Fruit fly (Drosophila melanogaster) whole organism, embryonic: ENCODE results near the gene unk.
A peak's percentile ranks its signal among the peaks of the same experiment; 100 is the strongest.

Experiments used
- ATbp ChIP-seq: fragments of 200-800 bp; sonication (Bioruptor generic); optimal IDR thresholded peaks from 2 replicates; lab custom pipeline; 2017; ENCODE audit warnings: missing biosample characterization, mild to moderate bottlenecking, missing genetic modification characterization, missing genetic modification reagents
- CG11093 ChIP-seq: fragments of 200-800 bp; sonication (Bioruptor generic); IDR thresholded peaks from 3 replicates; pipeline ENCODE4 v1.3.6; 2022; ENCODE audit warnings: missing biosample characterization, missing genetic modification characterization
- CG11560 ChIP-seq: fragments of 200-800 bp; sonication (Bioruptor generic); IDR thresholded peaks from 3 replicates; pipeline ENCODE4 v1.3.6; 2022; ENCODE audit warnings: missing biosample characterization, missing genetic modification characterization
- CG12104 ChIP-seq: fragments of 200-800 bp; sonication (Bioruptor generic); optimal IDR thresholded peaks from 3 replicates; lab custom pipeline; 2016; ENCODE audit warnings: missing biosample characterization, missing genetic modification characterization
- CG12659 ChIP-seq: fragments of 200-800 bp; sonication (Bioruptor generic); optimal IDR thresholded peaks from 3 replicates; lab custom pipeline; 2017; ENCODE audit warnings: mild to moderate bottlenecking, missing biosample characterization, missing genetic modification reagents, missing genetic modification characterization
- CG14965 ChIP-seq: fragments of 200-800 bp; sonication (Bioruptor generic); optimal IDR thresholded peaks from 2 replicates; lab custom pipeline; 2016; ENCODE audit warnings: missing biosample characterization, missing genetic modification characterization, borderline replicate concordance
- CG15011 ChIP-seq: fragments of 200-800 bp; sonication (Bioruptor generic); optimal IDR thresholded peaks from 3 replicates; lab custom pipeline; 2018; ENCODE audit warnings: missing biosample characterization, mild to moderate bottlenecking, missing genetic modification characterization
- CG1602 ChIP-seq: fragments of 200-800 bp; sonication (Bioruptor generic); optimal IDR thresholded peaks from 3 replicates; lab custom pipeline; 2016; ENCODE audit warnings: missing biosample characterization, missing genetic modification characterization
- CG1603 ChIP-seq: fragments of 200-800 bp; sonication (Bioruptor generic); optimal IDR thresholded peaks from 2 replicates; lab custom pipeline; 2019; ENCODE audit warnings: missing biosample characterization, mild to moderate bottlenecking, missing genetic modification characterization, moderate library complexity
- CG17186 ChIP-seq: fragments of 200-800 bp; sonication (Bioruptor generic); optimal IDR thresholded peaks from 3 replicates; lab custom pipeline; 2017; ENCODE audit warnings: missing biosample characterization, missing genetic modification reagents, missing genetic modification characterization
- CG17802 ChIP-seq: fragments of 200-800 bp; sonication (Bioruptor generic); optimal IDR thresholded peaks from 2 replicates; lab custom pipeline; 2018; ENCODE audit warnings: missing biosample characterization, mild to moderate bottlenecking, missing genetic modification characterization, moderate library complexity
- CG18011 ChIP-seq: fragments of 200-800 bp; sonication (Bioruptor generic); optimal IDR thresholded peaks from 2 replicates; lab custom pipeline; 2017; ENCODE audit warnings: missing biosample characterization, missing genetic modification characterization, mild to moderate bottlenecking, moderate library complexity, missing genotype
- CG18764 ChIP-seq: fragments of 200-800 bp; sonication (Bioruptor generic); optimal IDR thresholded peaks from 3 replicates; lab custom pipeline; 2016; ENCODE audit warnings: missing biosample characterization, missing genetic modification characterization
- CG31441 ChIP-seq: fragments of 200-800 bp; sonication (Bioruptor generic); IDR thresholded peaks from 2 replicates; pipeline ENCODE4 v1.3.6; 2022; ENCODE audit warnings: missing biosample characterization, missing genetic modification characterization
- CG3407 ChIP-seq: fragments of 200-800 bp; sonication (Bioruptor generic); optimal IDR thresholded peaks from 2 replicates; lab custom pipeline; 2018; ENCODE audit warnings: missing biosample characterization, mild to moderate bottlenecking, missing genetic modification characterization
- CG3726 ChIP-seq: fragments of 200-800 bp; sonication (Bioruptor generic); IDR thresholded peaks from 3 replicates; pipeline ENCODE4, ENCODE4 v1.3.6; 2022; ENCODE audit warnings: missing biosample characterization, missing genetic modification characterization
- CG3838 ChIP-seq: fragments of 200-800 bp; sonication (Bioruptor generic); optimal IDR thresholded peaks from 3 replicates; lab custom pipeline; 2016; ENCODE audit warnings: missing biosample characterization, missing genetic modification characterization
- CG4360 ChIP-seq: fragments of 200-800 bp; sonication (Bioruptor generic); IDR thresholded peaks from 2 replicates; pipeline ENCODE4 v1.3.6; 2022; ENCODE audit warnings: missing biosample characterization, missing genetic modification characterization
- CG6765 ChIP-seq: fragments of 200-800 bp; sonication (Bioruptor generic); optimal IDR thresholded peaks from 3 replicates; lab custom pipeline; 2017; ENCODE audit warnings: missing biosample characterization, mild to moderate bottlenecking, missing genetic modification characterization
- CG6791 ChIP-seq: fragments of 200-800 bp; sonication (Bioruptor generic); IDR thresholded peaks from 3 replicates; pipeline ENCODE4 v1.3.6; 2022; ENCODE audit warnings: missing biosample characterization, missing genetic modification characterization; ENCODE audit not compliant: partially characterized antibody
- CG7372 ChIP-seq: fragments of 200-800 bp; sonication (Bioruptor generic); IDR thresholded peaks from 2 replicates; pipeline ENCODE4 v1.3.6; 2022; ENCODE audit warnings: missing biosample characterization, missing genetic modification characterization
- CG9215 ChIP-seq: fragments of 200-800 bp; sonication (Bioruptor generic); IDR thresholded peaks from 2 replicates; pipeline ENCODE4 v1.3.6; 2022; ENCODE audit warnings: missing biosample characterization, missing genetic modification characterization
- CrebB ChIP-seq: fragments of 200-800 bp; sonication (Bioruptor generic); optimal IDR thresholded peaks from 3 replicates; lab custom pipeline; 2018; ENCODE audit warnings: missing biosample characterization, mild to moderate bottlenecking, missing genetic modification characterization
- D19B ChIP-seq: fragments of 200-800 bp; sonication (Bioruptor generic); optimal IDR thresholded peaks from 2 replicates; lab custom pipeline; 2017; ENCODE audit warnings: missing biosample characterization, mild to moderate bottlenecking, missing genetic modification characterization
- Dip2 ChIP-seq: fragments of 200-800 bp; sonication (Bioruptor generic); IDR thresholded peaks from 2 replicates; pipeline ENCODE4 v1.3.6; 2022; ENCODE audit warnings: missing biosample characterization, missing genetic modification characterization
- Fer1 ChIP-seq: fragments of 200-800 bp; sonication (Bioruptor generic); optimal IDR thresholded peaks from 2 replicates; lab custom pipeline; 2017; ENCODE audit warnings: missing biosample characterization, mild to moderate bottlenecking, missing genetic modification characterization
- Fer2 ChIP-seq: fragments of 200-800 bp; sonication (Bioruptor generic); optimal IDR thresholded peaks from 2 replicates; lab custom pipeline; 2018; ENCODE audit warnings: missing biosample characterization, mild to moderate bottlenecking, missing genetic modification characterization, moderate library complexity
- Jarid2 ChIP-seq: fragments of 200-800 bp; sonication (Bioruptor generic); optimal IDR thresholded peaks from 3 replicates; lab custom pipeline; 2017; ENCODE audit warnings: mild to moderate bottlenecking, missing biosample characterization, missing genetic modification reagents, missing genetic modification characterization
- Lhr ChIP-seq: fragments of 200-800 bp; sonication (Bioruptor generic); optimal IDR thresholded peaks from 3 replicates; lab custom pipeline; 2017; ENCODE audit warnings: mild to moderate bottlenecking, missing biosample characterization, missing genetic modification reagents, missing genetic modification characterization
- Lpt ChIP-seq: fragments of >200 bp; optimal IDR thresholded peaks from 2 replicates; lab custom pipeline; 2018; ENCODE audit warnings: missing biosample characterization, missing genetic modification characterization
- MBD-R2 ChIP-seq: fragments of 200-800 bp; sonication (Bioruptor generic); IDR thresholded peaks from 2 replicates; pipeline ENCODE4 v1.3.6; 2022; ENCODE audit warnings: missing biosample characterization, missing genetic modification characterization
- Pdp1 ChIP-seq, 2 experiments: fragments of 200-800 bp; sonication (Bioruptor generic); optimal IDR thresholded peaks; 3 replicates each; lab custom pipeline; 2016; ENCODE audit warnings: missing biosample characterization in 2 of 2, missing genetic modification characterization in 2 of 2, mild to moderate bottlenecking in 1 of 2, moderate library complexity in 1 of 2
- Stat92E ChIP-seq, 3 experiments: fragments of >200 bp in 2 of 3; fragments of 200-800 bp in 1 of 3; sonication (Bioruptor generic) in 1 of 3; optimal IDR thresholded peaks; 2 replicates each; lab custom pipeline; 2017 to 2019; ENCODE audit warnings: missing biosample characterization in 3 of 3, missing genetic modification characterization in 3 of 3, mild to moderate bottlenecking in 1 of 3, moderate library complexity in 1 of 3
- Trl ChIP-seq, 3 experiments: fragments of >200 bp in 2 of 3; fragments of 200-800 bp in 1 of 3; sonication (Bioruptor generic) in 1 of 3; optimal IDR thresholded peaks; 2 replicates in 1 of 3; 3 replicates in 2 of 3; lab custom pipeline; 2016 to 2017; ENCODE audit warnings: missing biosample characterization in 1 of 3, missing genetic modification characterization in 1 of 3
- Usf ChIP-seq: fragments of 200-800 bp; sonication (Bioruptor generic); optimal IDR thresholded peaks from 2 replicates; lab custom pipeline; 2017; ENCODE audit warnings: missing genotype, missing biosample characterization, missing genetic modification characterization
- abd-A ChIP-seq: fragments of 200-800 bp; sonication (Bioruptor generic); optimal IDR thresholded peaks from 3 replicates; lab custom pipeline; 2019; ENCODE audit warnings: missing biosample characterization, mild to moderate bottlenecking, missing genetic modification characterization, moderate library complexity
- az2 ChIP-seq: fragments of 200-800 bp; sonication (Bioruptor generic); optimal IDR thresholded peaks from 3 replicates; lab custom pipeline; 2016; ENCODE audit warnings: missing biosample characterization, missing genetic modification characterization
- cwo ChIP-seq: fragments of 200-800 bp; sonication (Bioruptor generic); optimal IDR thresholded peaks from 3 replicates; lab custom pipeline; 2017; ENCODE audit warnings: missing biosample characterization, missing genetic modification characterization, mild to moderate bottlenecking, moderate library complexity, missing genetic modification reagents
- dm ChIP-seq: fragments of 200-800 bp; sonication (Bioruptor generic); optimal IDR thresholded peaks from 3 replicates; lab custom pipeline; 2016; ENCODE audit warnings: missing biosample characterization, missing genetic modification characterization
- dmrt99B ChIP-seq: fragments of 200-800 bp; sonication (Bioruptor generic); optimal IDR thresholded peaks from 2 replicates; lab custom pipeline; 2018; ENCODE audit warnings: missing biosample characterization, mild to moderate bottlenecking, missing genetic modification characterization, moderate library complexity
- ems ChIP-seq: fragments of 200-800 bp; sonication (Bioruptor generic); optimal IDR thresholded peaks from 3 replicates; lab custom pipeline; 2016; ENCODE audit warnings: missing biosample characterization, missing genetic modification characterization
- fd64A ChIP-seq: fragments of 200-800 bp; sonication (Bioruptor generic); optimal IDR thresholded peaks from 3 replicates; lab custom pipeline; 2018; ENCODE audit warnings: missing biosample characterization, mild to moderate bottlenecking, missing genetic modification characterization
- gem ChIP-seq: fragments of 200-800 bp; sonication (Bioruptor generic); optimal IDR thresholded peaks from 2 replicates; lab custom pipeline; 2019; ENCODE audit warnings: missing biosample characterization, mild to moderate bottlenecking, missing genetic modification characterization, moderate library complexity
- kay ChIP-seq: fragments of 200-800 bp; sonication (Bioruptor generic); optimal IDR thresholded peaks from 2 replicates; lab custom pipeline; 2016; ENCODE audit warnings: missing biosample characterization, missing genetic modification characterization
- lab ChIP-seq: fragments of 200-800 bp; sonication (Bioruptor generic); optimal IDR thresholded peaks from 3 replicates; lab custom pipeline; 2017; ENCODE audit warnings: missing biosample characterization, missing genetic modification characterization, mild to moderate bottlenecking, moderate library complexity, missing genetic modification reagents
- lbe ChIP-seq: fragments of 200-800 bp; sonication (Bioruptor generic); optimal IDR thresholded peaks from 2 replicates; lab custom pipeline; 2016; ENCODE audit warnings: missing biosample characterization, mild to moderate bottlenecking, missing genetic modification characterization
- mirr ChIP-seq: fragments of 200-800 bp; sonication (Bioruptor generic); optimal IDR thresholded peaks from 3 replicates; lab custom pipeline; 2018; ENCODE audit warnings: missing biosample characterization, mild to moderate bottlenecking, missing genetic modification characterization
- nmo ChIP-seq: fragments of 200-800 bp; sonication (Bioruptor generic); optimal IDR thresholded peaks from 2 replicates; lab custom pipeline; 2018; ENCODE audit warnings: missing biosample characterization, mild to moderate bottlenecking, missing genetic modification characterization, moderate library complexity
- peb ChIP-seq: fragments of 200-800 bp; sonication (Bioruptor generic); IDR thresholded peaks from 2 replicates; pipeline ENCODE4 v1.3.6; 2022; ENCODE audit warnings: missing biosample characterization, missing genetic modification characterization

The unk gene

DNA sequence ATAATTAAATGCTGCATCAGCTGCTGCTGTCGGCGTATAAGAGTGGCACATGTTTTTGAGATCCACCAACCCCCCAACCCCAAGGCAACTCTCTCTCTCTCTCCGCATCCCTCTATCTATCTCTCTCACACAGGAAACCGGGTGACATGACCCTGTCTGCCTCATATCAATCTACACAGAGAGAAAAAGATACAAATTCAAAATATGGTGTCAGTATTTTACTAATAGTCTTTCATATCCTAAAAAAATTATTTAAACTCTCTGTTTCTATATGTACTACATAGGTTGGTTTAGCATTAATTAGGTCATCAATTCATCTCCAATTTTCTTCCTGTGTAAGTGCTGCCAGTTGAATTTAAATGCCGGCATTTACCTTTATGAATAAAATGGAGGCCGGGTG is 17.7 kb upstream of the unk start (continued):
- TF ChIP-seq CG4360 (GFP tag; lab: Robert Waterston, UW) (peak; percentile 57), mirr (no peak), kay (peak; percentile 83), CG6765 (GFP tag; lab: Kevin White, UChicago) (peak; percentile 63), CG18764 (peak; percentile 88), CG17802 (tag; lab: Kevin White, UChicago) (peak; percentile 70), CG14965 (GFP tag; lab: Kevin White, UChicago) (peak; percentile 74), D19B (peak; percentile 65), abd-A (tag; lab: Kevin White, UChicago) (no peak), peb (peak; percentile 81), Trl (optimal IDR thresholded peaks at IDR 0.05; lab: Kevin White, UChicago) (peak; percentile 57 to 77), Trl (GFP tag; optimal IDR thresholded peaks at IDR 0.05; lab: Kevin White, UChicago) (peak; percentile 88), Lhr (GFP tag; lab: Kevin White, UChicago) (peak; percentile 79), CG31441 (GFP tag; lab: Robert Waterston, UW) (peak; percentile 90), Jarid2 (GFP tag; lab: Kevin White, UChicago) (peak; percentile 72), CG7372 (GFP tag; lab: Robert Waterston, UW) (peak; percentile 76), CG3838 (GFP tag; lab: Kevin White, UChicago) (peak; percentile 41), CG15011 (GFP tag; lab: Kevin White, UChicago) (peak; percentile 82), CrebB (tag; lab: Kevin White, UChicago) (peak; percentile 79), CG1603 (peak; percentile 97), CG18011 (GFP tag; lab: Kevin White, UChicago) (peak; percentile 53), dm (GFP tag; lab: Kevin White, UChicago) (peak; percentile 73), Lpt (GFP tag; lab: Kevin White, UChicago) (no peak), az2 (GFP tag; lab: Kevin White, UChicago) (peak; percentile 93), dmrt99B (tag; lab: Kevin White, UChicago) (peak; percentile 96), CG9215 (GFP tag; lab: Robert Waterston, UW) (peak; percentile 68), CG17186 (peak; percentile 40), CG12659 (GFP tag; lab: Kevin White, UChicago) (peak; percentile 81), fd64A (peak; percentile 82), ems (GFP tag; lab: Kevin White, UChicago) (peak; percentile 88), CG1602 (GFP tag; lab: Kevin White, UChicago) (peak; percentile 86), Usf (GFP tag; lab: Kevin White, UChicago) (peak; percentile 58), Pdp1 (GFP tag; optimal IDR thresholded peaks at IDR 0.05; lab: Kevin White, UChicago) (peak; percentile 79 to 90), MBD-R2 (GFP tag; lab: Robert Waterston, UW) (peak; percentile 72; the same call in 1 of the 2 replicates), CG3407 (GFP tag; lab: Kevin White, UChicago) (peak; percentile 87), ATbp (GFP tag; lab: Kevin White, UChicago) (peak; percentile 90), Fer2 (tag; lab: Kevin White, UChicago) (peak; percentile 39), Fer1 (peak; percentile 78), CG12104 (peak; percentile 88), gem (tag; lab: Kevin White, UChicago) (peak; percentile 96), CG3726 (GFP tag; lab: Robert Waterston, UW) (peak; percentile 79; the same call in 2 of the 3 replicates), Dip2 (GFP tag; lab: Robert Waterston, UW) (no peak), lbe (peak; percentile 93), Stat92E (GFP tag; optimal IDR thresholded peaks at IDR 0.05; lab: Kevin White, UChicago) (peak in 1 of 3 experiments; percentile 64), nmo (peak; percentile 93), lab (GFP tag; lab: Kevin White, UChicago) (peak; percentile 92), CG11093 (peak; percentile 86), CG11560 (tag; lab: Robert Waterston, UW) (peak; percentile 73; the same call in 2 of the 3 replicates), CG6791 (GFP tag; lab: Robert Waterston, UW) (no peak), cwo (GFP tag; lab: Kevin White, UChicago) (peak; percentile 76)
